Worm (Caenorhabditis elegans) whole organism, L3 larva: ENCODE data around the gene sre-2.

Experiments
- aly-2 ChIP-seq: fragments of 150-350 bp; optimal IDR thresholded peaks from 2 replicates; lab custom pipeline; 2014; ENCODE audit warnings: missing biosample characterization, missing genetic modification characterization
- ama-1 ChIP-seq: fragments of 150-350 bp; optimal IDR thresholded peaks from 2 replicates; lab custom pipeline; 2018
- egl-27 ChIP-seq: sonication (generic microtip); optimal IDR thresholded peaks from 4 replicates; lab custom pipeline; 2017; ENCODE audit warnings: missing biosample characterization, missing genetic modification reagents, missing genetic modification characterization
- elt-2 ChIP-seq: sonication (generic microtip); optimal IDR thresholded peaks from 2 replicates; lab custom pipeline; 2016; ENCODE audit warnings: missing genetic modification reagents, mild to moderate bottlenecking, missing genetic modification characterization, missing compliant biosample characterization
- fkh-2 ChIP-seq: fragments of 150-350 bp; optimal IDR thresholded peaks from 2 replicates; lab custom pipeline; 2014; ENCODE audit warnings: missing biosample characterization, missing genetic modification reagents, missing genetic modification characterization
- fos-1 ChIP-seq: fragments of 150-350 bp; optimal IDR thresholded peaks from 2 replicates; lab custom pipeline; 2014; ENCODE audit warnings: missing biosample characterization, missing genetic modification characterization
- lin-39 ChIP-seq: fragments of 150-350 bp; optimal IDR thresholded peaks from 2 replicates; lab custom pipeline; 2018; ENCODE audit warnings: missing biosample characterization, missing genetic modification reagents, missing genetic modification characterization
- nhr-237 ChIP-seq: fragments of 150-350 bp; optimal IDR thresholded peaks from 2 replicates; lab custom pipeline; 2014; ENCODE audit warnings: missing biosample characterization, missing genetic modification characterization
- nhr-77 ChIP-seq: fragments of 150-350 bp; optimal IDR thresholded peaks from 2 replicates; lab custom pipeline; 2014; ENCODE audit warnings: missing biosample characterization, missing genetic modification characterization
- pqm-1 ChIP-seq: fragments of 150-350 bp; optimal IDR thresholded peaks from 2 replicates; lab custom pipeline; 2017; ENCODE audit warnings: missing biosample characterization, missing genetic modification characterization, inconsistent platforms
- skn-1 ChIP-seq: fragments of 150-350 bp; optimal IDR thresholded peaks from 2 replicates; lab custom pipeline; 2014; ENCODE audit warnings: missing biosample characterization, missing genetic modification characterization
- snpc-4 ChIP-seq: fragments of 150-350 bp; optimal IDR thresholded peaks from 2 replicates; lab custom pipeline; 2014; ENCODE audit warnings: missing biosample characterization, missing genetic modification characterization
- unc-62 ChIP-seq: fragments of 150-350 bp; sonication (generic microtip); optimal IDR thresholded peaks from 4 replicates; lab custom pipeline; 2014; ENCODE audit warnings: missing biosample characterization, missing genetic modification reagents, missing genetic modification characterization
- zag-1 ChIP-seq: fragments of 150-350 bp; optimal IDR thresholded peaks from 2 replicates; lab custom pipeline; 2014; ENCODE audit warnings: missing biosample characterization, missing genetic modification characterization

- TF ChIP-seq snpc-4 (tag; lab: Kevin White, UChicago) (no peak), ama-1 (lab: Kevin White, UChicago) (no peak), pqm-1 (tag; lab: Kevin White, UChicago) (no peak), aly-2 (no peak), skn-1 (no peak), unc-62 (GFP tag; lab: Kevin White, UChicago) (no peak), zag-1 (tag; lab: Kevin White, UChicago) (no peak), elt-2 (tag; lab: Kevin White, UChicago) (no peak), nhr-237 (tag; lab: Kevin White, UChicago) (no peak), fos-1 (tag; lab: Kevin White, UChicago) (no peak), lin-39 (no peak), nhr-77 (tag; lab: Kevin White, UChicago) (no peak), egl-27 (no peak), fkh-2 (no peak)
Measured at ce11 chrII:8149930-8150329, 48.0 kb upstream of the sre-2 start, which contains the start of gene F10B5.3.
